7 worm cellular contexts compared by ENCODE assay signal in the genomic region with DNA sequence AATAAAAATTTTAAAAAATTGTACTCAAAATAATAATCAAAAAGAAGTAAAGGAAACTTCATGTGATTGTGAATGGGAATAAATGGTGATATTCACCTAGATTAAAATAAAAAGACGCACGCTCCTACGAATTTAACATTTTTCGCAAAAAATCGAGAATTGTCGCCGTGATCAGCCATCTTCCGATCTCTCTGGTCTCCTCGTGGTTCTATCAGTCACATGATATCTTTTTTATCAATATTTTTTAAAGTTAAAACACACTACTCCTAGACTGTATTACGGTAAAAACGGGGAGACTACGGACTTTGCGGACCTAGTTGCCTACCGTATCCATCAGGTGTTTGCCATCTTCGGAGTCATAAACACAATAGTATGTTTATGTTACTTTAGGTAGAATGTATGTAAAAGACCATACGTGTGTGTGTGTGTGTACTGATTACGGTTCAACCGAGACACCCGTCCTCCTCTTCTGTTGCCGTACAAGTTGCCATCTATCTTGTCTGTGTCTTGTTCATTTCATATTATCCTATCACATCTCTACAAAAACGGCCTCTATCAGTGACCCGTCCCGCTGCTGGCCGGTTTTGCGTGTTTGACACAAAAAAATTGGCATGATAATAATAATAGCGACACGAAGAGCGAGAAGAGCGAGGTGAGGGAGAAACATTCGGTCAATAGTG.
TF ChIP-seq lines count a peak whose summit lies in the region.

A gene (minus strand): TSS at position 444 of the 680 bp plus-strand sequence.

TF ChIP-seq in whole organism, L1 larva, 84 proteins besides CTCF, POLR2A, EP300 and RAD21 (continues in another document):
- peak; percentile 76 for TF ChIP-seq nhr-20 (tag; optimal IDR thresholded peaks at IDR 0.05; lab: Kevin White, UChicago)
- no peak for TF ChIP-seq unc-62 (GFP tag; optimal IDR thresholded peaks at IDR 0.05; lab: Kevin White, UChicago)
- TF ChIP-seq blmp-1 (tag; optimal IDR thresholded peaks at IDR 0.05; lab: Kevin White, UChicago), result peak; percentile 20
- peak; percentile 60 for TF ChIP-seq lin-14 (GFP tag; optimal IDR thresholded peaks at IDR 0.05; lab: Kevin White, UChicago)
- TF ChIP-seq ceh-88 (GFP tag; IDR thresholded peaks at IDR 0.05; lab: Robert Waterston, UW), result no peak
- TF ChIP-seq vab-15 (tag; optimal IDR thresholded peaks at IDR 0.05; lab: Kevin White, UChicago), result no peak
- no peak for TF ChIP-seq skn-1 (tag; optimal IDR thresholded peaks at IDR 0.05; lab: Kevin White, UChicago)
- TF ChIP-seq nhr-19 (GFP tag; conservative IDR thresholded peaks at IDR 0.05; lab: Robert Waterston, UW), result peak; percentile 5; the same call in 1 of the 2 replicates
- peak in 2 of 6 experiments; percentile 19 to 71 for TF ChIP-seq elt-3 (tag; optimal IDR thresholded peaks at IDR 0.05; lab: Kevin White, UChicago)
- TF ChIP-seq nhr-71 (tag; optimal IDR thresholded peaks at IDR 0.05; lab: Kevin White, UChicago), result peak; percentile 52
- peak; percentile 33 for TF ChIP-seq nhr-90 (tag; optimal IDR thresholded peaks at IDR 0.05; lab: Kevin White, UChicago; ENCODE audit: poor library complexity)

TF ChIP-seq in whole organism, L2 larva, 48 proteins besides CTCF, POLR2A, EP300 and RAD21 (continues in another document):
- TF ChIP-seq peb-1 (tag; optimal IDR thresholded peaks at IDR 0.05; lab: Kevin White, UChicago) (no peak), ceh-82 (tag; optimal IDR thresholded peaks at IDR 0.05; lab: Kevin White, UChicago) (no peak), egl-27 (tag; optimal IDR thresholded peaks at IDR 0.05; lab: Kevin White, UChicago) (no peak), lin-39 (tag; optimal IDR thresholded peaks at IDR 0.05; lab: Kevin White, UChicago) (no peak), dmd-4 (tag; optimal IDR thresholded peaks at IDR 0.05; lab: Kevin White, UChicago) (no peak), blmp-1 (tag; optimal IDR thresholded peaks at IDR 0.05; lab: Kevin White, UChicago; ENCODE audit: insufficient read depth) (no peak), ceh-16 (tag; optimal IDR thresholded peaks at IDR 0.05; lab: Kevin White, UChicago) (no peak), fos-1 (tag; optimal IDR thresholded peaks at IDR 0.05; lab: Kevin White, UChicago) (peak; percentile 65), gmeb-1 (tag; optimal IDR thresholded peaks at IDR 0.05; lab: Kevin White, UChicago) (peak; percentile 25), nhr-77 (tag; optimal IDR thresholded peaks at IDR 0.05; lab: Kevin White, UChicago) (no peak), nhr-6 (tag; optimal IDR thresholded peaks at IDR 0.05; lab: Kevin White, UChicago) (no peak), sma-3 (GFP tag; optimal IDR thresholded peaks at IDR 0.05; lab: Kevin White, UChicago) (peak; percentile 44)

TF ChIP-seq in whole organism, L3 larva, 47 proteins besides CTCF, POLR2A, EP300 and RAD21 (continues in another document):
- TF ChIP-seq nhr-25 (tag; optimal IDR thresholded peaks at IDR 0.05; lab: Kevin White, UChicago), result peak; percentile 1
- no peak for TF ChIP-seq lin-15B (tag; optimal IDR thresholded peaks at IDR 0.05; lab: Kevin White, UChicago)
- no peak for TF ChIP-seq ama-1 (optimal IDR thresholded peaks at IDR 0.05; lab: Kevin White, UChicago)
- no peak for TF ChIP-seq nhr-237 (tag; optimal IDR thresholded peaks at IDR 0.05; lab: Kevin White, UChicago)
- peak; percentile 82 for TF ChIP-seq elt-2 (tag; optimal IDR thresholded peaks at IDR 0.05; lab: Kevin White, UChicago)
- no peak for TF ChIP-seq fkh-10 (GFP tag; optimal IDR thresholded peaks at IDR 0.05; lab: Kevin White, UChicago)
- TF ChIP-seq daf-12 (tag; optimal IDR thresholded peaks at IDR 0.05; lab: Kevin White, UChicago), result no peak
- no peak for TF ChIP-seq mdl-1 (tag; optimal IDR thresholded peaks at IDR 0.05; lab: Kevin White, UChicago)
- no peak for TF ChIP-seq ceh-82 (tag; optimal IDR thresholded peaks at IDR 0.05; lab: Kevin White, UChicago)
- TF ChIP-seq lsy-12 (tag; optimal IDR thresholded peaks at IDR 0.05; lab: Kevin White, UChicago), result peak; percentile 1
- no peak for TF ChIP-seq skn-1 (tag; optimal IDR thresholded peaks at IDR 0.05; lab: Kevin White, UChicago)
- no peak for TF ChIP-seq nhr-11 (tag; optimal IDR thresholded peaks at IDR 0.05; lab: Kevin White, UChicago)
- TF ChIP-seq tbx-2 (tag; optimal IDR thresholded peaks at IDR 0.05; lab: Kevin White, UChicago), result no peak

TF ChIP-seq in whole organism, L4 larva, 104 proteins besides CTCF, POLR2A, EP300 and RAD21 (continues in another document):
- peak; percentile 63 for TF ChIP-seq hlh-30 (tag; optimal IDR thresholded peaks at IDR 0.05; lab: Kevin White, UChicago; ENCODE audit: insufficient read depth)
- no peak for TF ChIP-seq fkh-10 (GFP tag; optimal IDR thresholded peaks at IDR 0.05; lab: Kevin White, UChicago)
- TF ChIP-seq mes-2 (tag; optimal IDR thresholded peaks at IDR 0.05; lab: Kevin White, UChicago; ENCODE audit: poor library complexity, severe bottlenecking), result peak; percentile 48
- TF ChIP-seq saeg-2 (GFP tag; IDR thresholded peaks at IDR 0.05; lab: Robert Waterston, UW), result 0 out of 2 replicates have a peak, but pooled peaks have one; percentile 42
- TF ChIP-seq aha-1 (tag; lab: Kevin White, UChicago), result peak; percentile 76
- peak; percentile 71 for TF ChIP-seq mxl-3 (GFP tag; optimal IDR thresholded peaks at IDR 0.05; lab: Kevin White, UChicago)
- peak; percentile 91 for TF ChIP-seq hlh-11 (tag; optimal IDR thresholded peaks at IDR 0.05; lab: Kevin White, UChicago)
- TF ChIP-seq nhr-25 (tag; optimal IDR thresholded peaks at IDR 0.05; lab: Kevin White, UChicago; ENCODE audit: borderline replicate concordance, insufficient read depth), result no peak
- TF ChIP-seq hif-1 (tag; optimal IDR thresholded peaks at IDR 0.05; lab: Kevin White, UChicago), result peak in 1 of 2 experiments; percentile 3
- TF ChIP-seq lin-15B (tag; optimal IDR thresholded peaks at IDR 0.05; lab: Kevin White, UChicago), result no peak
- TF ChIP-seq ceh-44 (GFP tag; IDR thresholded peaks at IDR 0.05; lab: Robert Waterston, UW), result no peak

TF ChIP-seq in whole organism, late embryonic, 69 proteins besides CTCF, POLR2A, EP300 and RAD21:
- no peak for TF ChIP-seq nhr-232 (tag; optimal IDR thresholded peaks at IDR 0.05; lab: Kevin White, UChicago)
- TF ChIP-seq elt-2 (tag; optimal IDR thresholded peaks at IDR 0.05; lab: Kevin White, UChicago), result peak; percentile 76

TF ChIP-seq in whole organism, mixed stage, embryonic, 35 proteins besides CTCF, POLR2A, EP300 and RAD21:
- TF ChIP-seq lin-32 (GFP tag; optimal IDR thresholded peaks at IDR 0.05; lab: Kevin White, UChicago) (no peak), elt-3 (tag; optimal IDR thresholded peaks at IDR 0.05; lab: Kevin White, UChicago) (peak; percentile 19)

TF ChIP-seq in whole organism, young adult, 124 proteins besides CTCF, POLR2A, EP300 and RAD21:
- TF ChIP-seq Y67H2A.10 (GFP tag; conservative IDR thresholded peaks at IDR 0.05; lab: Robert Waterston, UW) (no peak), cebp-1 (GFP tag; IDR thresholded peaks at IDR 0.05; lab: Robert Waterston, UW) (no peak), cebp-1 (tag; optimal IDR thresholded peaks at IDR 0.05; lab: Kevin White, UChicago) (peak; percentile 43), let-526 (GFP tag; IDR thresholded peaks at IDR 0.05; lab: Robert Waterston, UW) (no peak), atf-7 (tag; optimal IDR thresholded peaks at IDR 0.05; lab: Kevin White, UChicago) (peak; percentile 10), nhr-90 (tag; optimal IDR thresholded peaks at IDR 0.05; lab: Kevin White, UChicago) (no peak), nfyb-1 (GFP tag; IDR thresholded peaks at IDR 0.05; lab: Robert Waterston, UW) (no peak), nfya-2 (GFP tag; IDR thresholded peaks at IDR 0.05; lab: Robert Waterston, UW) (no peak), F39B2.1 (GFP tag; IDR thresholded peaks at IDR 0.05; lab: Robert Waterston, UW) (no peak), F57C9.4 (tag; optimal IDR thresholded peaks at IDR 0.05; lab: Kevin White, UChicago) (no peak), bed-1 (GFP tag; IDR thresholded peaks at IDR 0.05; lab: Robert Waterston, UW) (no peak), F23B12.7 (tag; optimal IDR thresholded peaks at IDR 0.05; lab: Kevin White, UChicago; ENCODE audit: insufficient read depth) (no peak), ztf-18 (tag; optimal IDR thresholded peaks at IDR 0.05; lab: Kevin White, UChicago) (no peak), tbp1 (GFP tag; optimal IDR thresholded peaks at IDR 0.05; lab: Kevin White, UChicago) (peak; percentile 18), dox-1 (GFP tag; IDR thresholded peaks at IDR 0.05; lab: Robert Waterston, UW) (peak; percentile 74), ets-4 (GFP tag; optimal IDR thresholded peaks at IDR 0.05; lab: Kevin White, UChicago) (peak; percentile 44), B0035.1 (tag; optimal IDR thresholded peaks at IDR 0.05; lab: Kevin White, UChicago) (no peak), sdz-38 (tag; optimal IDR thresholded peaks at IDR 0.05; lab: Kevin White, UChicago) (no peak), let-607 (tag; optimal IDR thresholded peaks at IDR 0.05; lab: Kevin White, UChicago) (peak; percentile 15 to 52), madf-3 (GFP tag; IDR thresholded peaks at IDR 0.05; lab: Robert Waterston, UW) (no peak), F37B4.10 (GFP tag; IDR thresholded peaks at IDR 0.05; lab: Robert Waterston, UW) (no peak), ztf-28 (GFP tag; IDR thresholded peaks at IDR 0.05; lab: Robert Waterston, UW) (no peak), nhr-80 (tag; optimal IDR thresholded peaks at IDR 0.05; lab: Kevin White, UChicago) (peak; percentile 98)
